Fruit fly (Drosophila melanogaster): ENCODE results near the gene Ir76a.
A peak's percentile ranks its signal among the peaks of the same experiment; 100 is the strongest.

Gene Ir76a

DNA sequence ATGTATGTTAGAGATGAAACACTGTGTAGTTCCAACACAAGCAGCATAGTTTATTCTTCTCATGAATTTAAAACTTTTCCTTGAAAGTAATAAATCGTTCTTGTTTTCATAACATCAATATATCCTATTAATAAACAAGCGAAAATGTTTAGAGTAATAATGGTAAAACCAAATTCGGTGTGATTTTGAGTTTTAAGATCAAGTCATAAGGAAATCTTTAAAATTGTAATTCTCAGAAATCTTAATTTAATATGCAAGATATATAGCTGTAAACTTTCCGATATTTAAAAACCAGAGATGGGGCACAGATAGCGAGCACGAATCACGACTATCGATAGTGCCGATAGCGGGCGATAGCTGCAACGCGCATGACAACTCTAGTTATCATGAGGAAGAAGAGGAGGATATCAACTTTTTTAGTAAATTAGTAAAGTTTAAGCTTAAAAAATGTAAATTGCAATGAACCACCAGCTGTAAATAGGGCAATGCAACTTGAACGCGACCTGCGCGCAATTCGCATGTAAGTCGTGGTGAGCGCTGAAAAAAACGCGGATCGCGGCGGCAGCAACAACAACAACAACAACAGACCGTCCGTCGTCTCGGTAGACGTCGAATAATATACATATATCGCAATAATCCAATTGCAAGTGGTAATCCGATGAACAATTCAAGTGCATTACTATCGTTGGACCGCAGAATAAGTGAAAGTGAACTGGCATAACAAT is 18.9 kb downstream of the Ir76a start, which contains the start of the genes Fibp and Deaf1 (continued):
- TF ChIP-seq ro (GFP tag; IDR thresholded peaks at IDR 0.05): no peak
- TF ChIP-seq CG4820 (GFP tag; optimal IDR thresholded peaks at IDR 0.05): peak; percentile 71
- peak; percentile 77 to 84 for TF ChIP-seq dpn (GFP tag; optimal IDR thresholded peaks at IDR 0.05)
- peak; percentile 90 for TF ChIP-seq CG2120 (GFP tag; optimal IDR thresholded peaks at IDR 0.05)
- TF ChIP-seq E2f1 (GFP tag; IDR thresholded peaks at IDR 0.05): 0 out of 2 replicates have a peak, but pooled peaks have one; percentile 49
- peak; percentile 69 for TF ChIP-seq da (GFP tag; optimal IDR thresholded peaks at IDR 0.05)
- peak; percentile 60 for TF ChIP-seq Six4 (GFP tag; optimal IDR thresholded peaks at IDR 0.05)
- TF ChIP-seq Kr (GFP tag; optimal IDR thresholded peaks at IDR 0.05): no peak
- peak; percentile 48; the same call in 1 of the 2 replicates for TF ChIP-seq ttk (GFP tag; IDR thresholded peaks at IDR 0.05)
- no peak for TF ChIP-seq abd-A (tag; optimal IDR thresholded peaks at IDR 0.05)
- TF ChIP-seq lab (GFP tag; optimal IDR thresholded peaks at IDR 0.05): peak; percentile 64
- no peak for TF ChIP-seq HLHmδ (GFP tag; optimal IDR thresholded peaks at IDR 0.05)
- TF ChIP-seq HmgD (GFP tag; optimal IDR thresholded peaks at IDR 0.05): peak; percentile 84
- TF ChIP-seq CG9727 (GFP tag; optimal IDR thresholded peaks at IDR 0.05): peak; percentile 83
- TF ChIP-seq al (GFP tag; IDR thresholded peaks at IDR 0.05): peak; percentile 71
- no peak for TF ChIP-seq pfk (GFP tag; optimal IDR thresholded peaks at IDR 0.05)
- TF ChIP-seq gce (GFP tag; IDR thresholded peaks at IDR 0.05): no peak; the same call in 2 of the 3 replicates
- no peak for TF ChIP-seq ftz-f1 (GFP tag; optimal IDR thresholded peaks at IDR 0.05)
- peak; percentile 50 for TF ChIP-seq p53 (GFP tag; optimal IDR thresholded peaks at IDR 0.05)
- peak; percentile 27 for TF ChIP-seq CG5245 (GFP tag; optimal IDR thresholded peaks at IDR 0.05)
- TF ChIP-seq mirr (GFP tag; optimal IDR thresholded peaks at IDR 0.05): peak; percentile 54
- peak; percentile 56 for TF ChIP-seq CG3163 (GFP tag; optimal IDR thresholded peaks at IDR 0.05)
- no peak for TF ChIP-seq ara (GFP tag; IDR thresholded peaks at IDR 0.05)
- TF ChIP-seq Usf (GFP tag; optimal IDR thresholded peaks at IDR 0.05): peak; percentile 41
- peak; percentile 68 for TF ChIP-seq CG10654 (GFP tag; optimal IDR thresholded peaks at IDR 0.05)
- TF ChIP-seq gro (GFP tag; optimal IDR thresholded peaks at IDR 0.05): peak; percentile 58
- TF ChIP-seq CG2889 (GFP tag; IDR thresholded peaks at IDR 0.05): peak; percentile 62; the same call in 1 of the 3 replicates
- TF ChIP-seq CG7987 (GFP tag; optimal IDR thresholded peaks at IDR 0.05): peak; percentile 8
- peak; percentile 81 for TF ChIP-seq CG11456 (GFP tag; IDR thresholded peaks at IDR 0.05)
- no peak for TF ChIP-seq org-1 (GFP tag; optimal IDR thresholded peaks at IDR 0.05)
- TF ChIP-seq CG42726 (GFP tag; IDR thresholded peaks at IDR 0.05; ENCODE audit: partially characterized antibody): peak; percentile 99
- TF ChIP-seq CG4854 (GFP tag; optimal IDR thresholded peaks at IDR 0.05): peak; percentile 64
- no peak for TF ChIP-seq wor (GFP tag; IDR thresholded peaks at IDR 0.05)
- peak; percentile 82 for TF ChIP-seq CG32532 (GFP tag; IDR thresholded peaks at IDR 0.05)
- peak; percentile 16 for TF ChIP-seq CG6683 (GFP tag; optimal IDR thresholded peaks at IDR 0.05)
- peak; percentile 32 for TF ChIP-seq CG10431 (GFP tag; optimal IDR thresholded peaks at IDR 0.05)
- peak; percentile 64; the same call in 2 of the 3 replicates for TF ChIP-seq tgo (GFP tag; IDR thresholded peaks at IDR 0.05)
- TF ChIP-seq CG4404 (GFP tag; IDR thresholded peaks at IDR 0.05): peak; percentile 49; the same call in 1 of the 2 replicates
- TF ChIP-seq inv (GFP tag; IDR thresholded peaks at IDR 0.05; ENCODE audit: partially characterized antibody): peak; percentile 99
- peak; percentile 29 for TF ChIP-seq lbe (GFP tag; optimal IDR thresholded peaks at IDR 0.05)
- peak; percentile 71; the same call in 1 of the 2 replicates for TF ChIP-seq lmd (GFP tag; IDR thresholded peaks at IDR 0.05)
- TF ChIP-seq CG8290 (GFP tag; optimal IDR thresholded peaks at IDR 0.05): peak; percentile 83
- peak; percentile 48 to 91 for TF ChIP-seq CG8290 (tag; optimal IDR thresholded peaks at IDR 0.05)
- peak; percentile 26 for TF ChIP-seq CG2875 (GFP tag; optimal IDR thresholded peaks at IDR 0.05)
- peak; percentile 82 for TF ChIP-seq MESR4 (GFP tag; optimal IDR thresholded peaks at IDR 0.05)
- no peak for TF ChIP-seq pan (optimal IDR thresholded peaks at IDR 0.05)
- TF ChIP-seq pan (GFP tag; optimal IDR thresholded peaks at IDR 0.05 in 1 of 2, IDR thresholded peaks at IDR 0.05 in 1 of 2): peak in 1 of 2 experiments; percentile 46
- TF ChIP-seq fru (optimal IDR thresholded peaks at IDR 0.05): no peak
- peak; percentile 87 for TF ChIP-seq Xbp1 (GFP tag; optimal IDR thresholded peaks at IDR 0.05)
- TF ChIP-seq Tbp (GFP tag; optimal IDR thresholded peaks at IDR 0.05): no peak
- peak; percentile 21 for TF ChIP-seq Neu2 (GFP tag; optimal IDR thresholded peaks at IDR 0.05; ENCODE audit: borderline replicate concordance)
